Fruit fly (Drosophila melanogaster): Measurements from ENCODE around the gene Daxx.
A peak's percentile ranks its signal among the peaks of the same experiment; 100 is the strongest.

Daxx gene

dm6 chr2L:6508666-6509065 lies 27.9 kb downstream of the Daxx start (continued):
- TF ChIP-seq CG18011 (GFP tag; optimal IDR thresholded peaks at IDR 0.05) (no peak), HLH3B (GFP tag; IDR thresholded peaks at IDR 0.05) (no peak), chn (GFP tag; optimal IDR thresholded peaks at IDR 0.05) (no peak), CG14860 (GFP tag; IDR thresholded peaks at IDR 0.05; ENCODE audit: partially characterized antibody) (no peak), CG33557 (GFP tag; optimal IDR thresholded peaks at IDR 0.05) (no peak), Elba2 (GFP tag; optimal IDR thresholded peaks at IDR 0.05) (no peak), Atf-2 (GFP tag; optimal IDR thresholded peaks at IDR 0.05) (no peak), CG8388 (GFP tag; optimal IDR thresholded peaks at IDR 0.05) (peak; percentile 13), tio (GFP tag; optimal IDR thresholded peaks at IDR 0.05) (no peak), otp (GFP tag; IDR thresholded peaks at IDR 0.05) (no peak), salm (tag; optimal IDR thresholded peaks at IDR 0.05) (no peak), ttk (GFP tag; IDR thresholded peaks at IDR 0.05) (no peak), MESR4 (GFP tag; optimal IDR thresholded peaks at IDR 0.05) (no peak), fd96Cb (tag; optimal IDR thresholded peaks at IDR 0.05) (peak; percentile 19), CG6175 (GFP tag; IDR thresholded peaks at IDR 0.05) (no peak), CG4730 (GFP tag; IDR thresholded peaks at IDR 0.05) (no peak), gcm (GFP tag; optimal IDR thresholded peaks at IDR 0.05) (peak; percentile 12), CG9437 (GFP tag; optimal IDR thresholded peaks at IDR 0.05) (peak; percentile 8), ems (GFP tag; optimal IDR thresholded peaks at IDR 0.05) (no peak), scrt (GFP tag; optimal IDR thresholded peaks at IDR 0.05) (no peak), crc (GFP tag; optimal IDR thresholded peaks at IDR 0.05) (no peak), CG14710 (tag; optimal IDR thresholded peaks at IDR 0.05) (peak; percentile 12), CG13123 (GFP tag; optimal IDR thresholded peaks at IDR 0.05) (no peak), CG32772 (GFP tag; IDR thresholded peaks at IDR 0.05) (no peak), CrebB (tag; optimal IDR thresholded peaks at IDR 0.05) (no peak)

DNA sequence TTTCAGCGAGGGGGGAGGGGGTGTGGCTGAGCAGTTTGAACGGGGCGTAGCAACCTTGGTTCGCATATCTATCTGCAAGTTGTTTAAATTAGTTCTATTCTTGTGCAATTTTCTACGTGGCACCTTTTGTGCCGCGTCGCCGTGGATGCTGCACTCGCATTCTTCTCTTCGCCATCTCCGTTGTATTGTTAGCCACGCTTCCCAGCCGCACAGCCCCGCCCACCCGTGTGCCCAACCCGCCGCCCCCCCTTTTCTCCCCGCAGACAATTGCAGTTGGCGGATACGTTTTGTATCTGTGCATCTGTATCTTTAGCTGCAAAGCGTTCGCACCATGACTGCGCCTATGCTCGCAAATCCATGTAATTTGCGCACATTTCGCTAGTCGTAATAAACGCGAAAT lies 33.2 kb downstream of the Daxx start:
- no peak for TF ChIP-seq CG11085 (GFP tag; IDR thresholded peaks at IDR 0.05)
- TF ChIP-seq H2.0 (GFP tag; IDR thresholded peaks at IDR 0.05) = no peak
- no peak for TF ChIP-seq Sry-δ (GFP tag; optimal IDR thresholded peaks at IDR 0.05)
- TF ChIP-seq mld (GFP tag; IDR thresholded peaks at IDR 0.05; ENCODE audit: partially characterized antibody) = no peak
- TF ChIP-seq CG11723 (GFP tag; optimal IDR thresholded peaks at IDR 0.05) = no peak
- no peak for TF ChIP-seq sob (GFP tag; IDR thresholded peaks at IDR 0.05)
- TF ChIP-seq prd (optimal IDR thresholded peaks at IDR 0.05) = no peak
- no peak for TF ChIP-seq prd (GFP tag; IDR thresholded peaks at IDR 0.05)
- TF ChIP-seq CG11398 (GFP tag; optimal IDR thresholded peaks at IDR 0.05) = no peak
- TF ChIP-seq CG3847 (GFP tag; IDR thresholded peaks at IDR 0.05) = no peak
- TF ChIP-seq cwo (GFP tag; optimal IDR thresholded peaks at IDR 0.05) = no peak
- TF ChIP-seq kay (GFP tag; optimal IDR thresholded peaks at IDR 0.05) = no peak
- TF ChIP-seq aop (GFP tag; IDR thresholded peaks at IDR 0.05) = no peak
- TF ChIP-seq Chrac-16 (GFP tag; optimal IDR thresholded peaks at IDR 0.05) = no peak
- TF ChIP-seq CG10274 (GFP tag; optimal IDR thresholded peaks at IDR 0.05) = no peak
- TF ChIP-seq hbn (GFP tag; IDR thresholded peaks at IDR 0.05; ENCODE audit: partially characterized antibody) = no peak
- no peak for TF ChIP-seq CG8359 (GFP tag; optimal IDR thresholded peaks at IDR 0.05; ENCODE audit: borderline replicate concordance)
- no peak for TF ChIP-seq NC2α (GFP tag; optimal IDR thresholded peaks at IDR 0.05)
- 0 out of 2 replicates have a peak, but pooled peaks have one; percentile 36 for TF ChIP-seq CG11696 (GFP tag; IDR thresholded peaks at IDR 0.05)
- peak; percentile 26; the same call in 1 of the 2 replicates for TF ChIP-seq crol (GFP tag; IDR thresholded peaks at IDR 0.05)
- TF ChIP-seq TFAM (GFP tag; optimal IDR thresholded peaks at IDR 0.05) = no peak
- no peak for TF ChIP-seq CG10366 (GFP tag; IDR thresholded peaks at IDR 0.05)
- TF ChIP-seq CG34224 (GFP tag; IDR thresholded peaks at IDR 0.05; ENCODE audit: partially characterized antibody) = no peak
- TF ChIP-seq CG10654 (GFP tag; optimal IDR thresholded peaks at IDR 0.05) = no peak
- no peak for TF ChIP-seq pzg (GFP tag; optimal IDR thresholded peaks at IDR 0.05)
- no peak for TF ChIP-seq Mrtf (GFP tag; IDR thresholded peaks at IDR 0.05)
- TF ChIP-seq Lim3 (GFP tag; IDR thresholded peaks at IDR 0.05) = no peak
- 0 out of 2 replicates have a peak, but pooled peaks have one; percentile 5 for TF ChIP-seq slbo (GFP tag; IDR thresholded peaks at IDR 0.05)
- no peak for TF ChIP-seq fd96Cb (tag; optimal IDR thresholded peaks at IDR 0.05)
- TF ChIP-seq tio (GFP tag; optimal IDR thresholded peaks at IDR 0.05) = no peak

All from whole organism, embryonic.